Fruit fly (Drosophila melanogaster): ENCODE data around the gene CG32817.

Gene CG32817

DNA sequence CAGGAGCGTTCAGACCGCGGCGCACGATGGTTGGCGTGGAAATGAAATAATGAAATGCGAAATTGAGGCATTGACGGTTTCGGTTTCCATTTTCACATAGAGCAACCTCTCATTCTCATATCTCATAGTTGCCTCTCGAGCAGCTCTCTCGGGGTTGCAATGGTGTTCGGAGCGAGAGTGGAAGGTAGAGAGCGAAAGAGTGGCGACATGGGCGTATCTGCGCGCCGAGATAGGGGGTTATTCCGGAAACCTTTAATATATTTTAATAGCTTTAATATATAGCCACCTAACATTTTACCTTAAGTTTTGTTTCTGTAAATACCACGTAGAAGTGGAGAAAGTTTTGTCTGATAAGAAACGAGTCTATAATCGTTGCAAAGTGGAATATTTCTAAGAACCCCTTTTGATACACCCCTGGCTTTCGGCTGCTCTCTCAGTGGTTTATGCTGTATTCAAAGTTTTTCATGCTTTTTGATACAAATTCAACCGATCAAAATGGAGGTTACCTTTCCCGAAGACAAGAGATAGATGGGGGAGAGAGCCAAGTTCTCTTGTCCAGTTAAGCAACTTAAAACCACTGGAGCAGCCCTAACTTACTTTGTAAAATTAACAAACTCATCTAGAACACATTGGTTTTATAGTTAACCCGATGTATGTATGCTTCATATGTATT is 44.4 kb downstream of the CG32817 start, which contains the start of gene elav (continued):
- TF ChIP-seq cg (GFP tag; optimal IDR thresholded peaks at IDR 0.05) (peak; percentile 33), vvl (GFP tag; IDR thresholded peaks at IDR 0.05) (peak; percentile 99), insv (GFP tag; optimal IDR thresholded peaks at IDR 0.05) (peak; percentile 31 to 87), HLH54F (GFP tag; optimal IDR thresholded peaks at IDR 0.05) (peak; percentile 97), Dbx (GFP tag; IDR thresholded peaks at IDR 0.05) (peak; percentile 99), CG7556 (GFP tag; optimal IDR thresholded peaks at IDR 0.05) (peak; percentile 99), her (GFP tag; optimal IDR thresholded peaks at IDR 0.05) (peak; percentile 91), usp (GFP tag; optimal IDR thresholded peaks at IDR 0.05) (no peak), CG13424 (tag; optimal IDR thresholded peaks at IDR 0.05) (peak; percentile 99), Tbp (GFP tag; optimal IDR thresholded peaks at IDR 0.05) (no peak), CG16863 (GFP tag; optimal IDR thresholded peaks at IDR 0.05) (peak; percentile 96), CG17568 (GFP tag; optimal IDR thresholded peaks at IDR 0.05) (peak; percentile 98), CHES-1-like (GFP tag; optimal IDR thresholded peaks at IDR 0.05) (peak; percentile 95), sim (GFP tag; IDR thresholded peaks at IDR 0.05) (peak; percentile 94), CG14710 (tag; optimal IDR thresholded peaks at IDR 0.05) (peak; percentile 98), CG4617 (GFP tag; optimal IDR thresholded peaks at IDR 0.05; ENCODE audit: borderline replicate concordance) (peak; percentile 94), D (optimal IDR thresholded peaks at IDR 0.05) (no peak), D (GFP tag; optimal IDR thresholded peaks at IDR 0.05) (peak; percentile 99), CG11723 (GFP tag; optimal IDR thresholded peaks at IDR 0.05) (peak; percentile 98), ttk (GFP tag; IDR thresholded peaks at IDR 0.05) (peak; percentile 97), CTCF (GFP tag; optimal IDR thresholded peaks at IDR 0.05) (peak; percentile 77), CkIIα-i1 (GFP tag; IDR thresholded peaks at IDR 0.05) (peak; percentile 79), ind (GFP tag; optimal IDR thresholded peaks at IDR 0.05) (peak; percentile 98), CG6791 (GFP tag; IDR thresholded peaks at IDR 0.05; ENCODE audit: partially characterized antibody) (0 out of 3 replicates have a peak, but pooled peaks have one; percentile 34), Rx (GFP tag; IDR thresholded peaks at IDR 0.05) (peak; percentile 96), CG9797 (GFP tag; optimal IDR thresholded peaks at IDR 0.05) (peak; percentile 51), ems (GFP tag; optimal IDR thresholded peaks at IDR 0.05) (peak; percentile 97), Ada2b (GFP tag; IDR thresholded peaks at IDR 0.05) (peak; percentile 98), CG12659 (GFP tag; optimal IDR thresholded peaks at IDR 0.05) (peak; percentile 99), CG4404 (GFP tag; IDR thresholded peaks at IDR 0.05) (peak; percentile 99), Hsf (GFP tag; optimal IDR thresholded peaks at IDR 0.05) (peak; percentile 99), CG12769 (tag; optimal IDR thresholded peaks at IDR 0.05) (peak; percentile 98), Hr39 (optimal IDR thresholded peaks at IDR 0.05) (no peak), CG14014 (GFP tag; IDR thresholded peaks at IDR 0.05) (peak; percentile 99), ftz-f1 (GFP tag; optimal IDR thresholded peaks at IDR 0.05) (peak; percentile 84), jing (GFP tag; optimal IDR thresholded peaks at IDR 0.05) (peak; percentile 95), wek (GFP tag; optimal IDR thresholded peaks at IDR 0.05) (peak; percentile 89), Jarid2 (GFP tag; optimal IDR thresholded peaks at IDR 0.05) (peak; percentile 89), gcm2 (GFP tag; optimal IDR thresholded peaks at IDR 0.05) (peak; percentile 96), mam (GFP tag; optimal IDR thresholded peaks at IDR 0.05) (peak; percentile 98), tap (tag; optimal IDR thresholded peaks at IDR 0.05) (peak; percentile 98), crol (GFP tag; IDR thresholded peaks at IDR 0.05) (peak; percentile 78), Doc2 (GFP tag; IDR thresholded peaks at IDR 0.05) (peak; percentile 93), CG31224 (GFP tag; IDR thresholded peaks at IDR 0.05) (peak; percentile 95), MBD-R2 (GFP tag; IDR thresholded peaks at IDR 0.05) (peak; percentile 98), Fer3 (tag; optimal IDR thresholded peaks at IDR 0.05) (peak; percentile 98), kah (GFP tag; optimal IDR thresholded peaks at IDR 0.05) (peak; percentile 95), pnt (GFP tag; optimal IDR thresholded peaks at IDR 0.05) (peak; percentile 97), Poxn (GFP tag; IDR thresholded peaks at IDR 0.05) (peak; percentile 96), kay (GFP tag; optimal IDR thresholded peaks at IDR 0.05) (peak; percentile 95), scrt (GFP tag; optimal IDR thresholded peaks at IDR 0.05) (peak; percentile 98), fd3F (GFP tag; optimal IDR thresholded peaks at IDR 0.05) (peak; percentile 97)

All from whole organism, embryonic.